Fruit fly (Drosophila melanogaster) ovary, adult (tissue): Measurements from ENCODE around the gene Sdhaf3.
A peak's percentile ranks its signal among the peaks of the same experiment; 100 is the strongest.

Source experiments
- CG17801 ChIP-seq: fragments of 200-800 bp; optimal IDR thresholded peaks from 2 replicates; lab custom pipeline; 2019; ENCODE audit warnings: missing biosample characterization, mild to moderate bottlenecking, missing genetic modification characterization, moderate library complexity; ENCODE audit not compliant: partially characterized antibody

Gene Sdhaf3

dm6 chr3R:16498859-16499258 lies 16.6 kb upstream of the Sdhaf3 start, which contains the start of gene Gr89a:
Gr89a (minus strand) TSS chr3R:16498959.
- TF ChIP-seq CG17801 (GFP tag; lab: Kevin White, UChicago), result no peak

DNA sequence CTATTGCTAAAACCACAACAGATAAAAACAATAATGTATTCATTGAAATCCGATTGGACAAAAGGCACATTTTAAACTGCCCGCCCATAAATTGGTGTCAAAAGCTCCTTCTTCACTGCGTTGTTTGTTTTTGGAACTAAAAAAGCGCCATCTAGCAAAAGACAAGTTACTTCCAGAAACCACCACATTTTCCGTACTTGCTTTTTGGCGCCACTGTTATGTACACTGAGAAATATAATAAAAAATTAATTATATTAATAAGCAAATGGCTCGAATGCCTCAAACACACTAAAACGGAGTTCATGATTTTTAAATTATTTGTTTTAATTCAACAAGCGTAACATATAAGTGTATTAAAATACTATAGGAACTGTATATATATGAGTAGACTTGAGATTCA lies 15.1 kb upstream of the Sdhaf3 start:
- peak; percentile 7 for TF ChIP-seq CG17801 (GFP tag; lab: Kevin White, UChicago)

dm6 chr3R:16496209-16496608 lies 14.0 kb upstream of the Sdhaf3 start:
- TF ChIP-seq CG17801 (GFP tag; lab: Kevin White, UChicago), result peak; percentile 62

- TF ChIP-seq CG17801 (GFP tag; lab: Kevin White, UChicago), result no peak
These were observed 13.1 kb upstream of the Sdhaf3 start, which contains the start of gene Cad89D for dm6 chr3R:16495322-16495721. Cad89D (minus strand) TSS chr3R:16495422.

dm6 chr3R:16485487-16486233 lies 3.4 kb upstream of the Sdhaf3 start:
- no peak for TF ChIP-seq CG17801 (GFP tag; lab: Kevin White, UChicago)

DNA sequence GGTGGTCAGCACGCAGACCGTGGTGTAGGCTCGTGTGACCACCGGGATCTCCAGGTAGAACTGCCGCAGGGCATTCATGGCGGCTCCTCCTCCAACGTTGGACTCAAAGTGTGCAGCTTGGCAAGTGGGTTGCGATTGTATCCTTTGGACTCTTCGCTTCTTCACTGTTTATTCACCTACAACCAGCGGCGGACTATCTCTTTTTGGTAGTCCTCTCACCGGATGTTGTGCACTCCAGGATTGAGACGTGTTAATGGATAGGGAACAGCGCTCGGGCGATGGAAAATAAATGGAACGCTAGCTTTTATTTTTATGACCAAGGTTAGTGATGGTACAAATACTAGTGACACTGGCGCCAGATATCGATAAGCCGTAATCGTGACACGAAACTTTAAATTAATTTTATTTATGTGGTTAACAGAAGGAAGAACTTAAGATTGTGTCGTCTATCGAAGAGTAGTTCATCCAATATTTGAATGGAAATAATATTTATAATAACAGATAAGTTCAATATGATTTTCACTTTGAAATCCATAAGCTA lies 1.7 kb upstream of the Sdhaf3 start, which contains the start of gene Der-2:
Der-2 (minus strand) TSS at position 347 of the 541 bp plus-strand sequence.
- peak; percentile 31 for TF ChIP-seq CG17801 (GFP tag; lab: Kevin White, UChicago)

- no peak for TF ChIP-seq CG17801 (GFP tag; lab: Kevin White, UChicago)
These were observed 1.3 kb downstream of the Sdhaf3 start, which contains the start of gene Dhfr for dm6 chr3R:16480995-16481394. Dhfr (plus strand) TSS chr3R:16481167.

dm6 chr3R:16477033-16477432 lies 5.2 kb downstream of the Sdhaf3 start, which contains the start of gene Gyc89Db:
Gyc89Db (plus strand) TSS chr3R:16477110.
- no peak for TF ChIP-seq CG17801 (GFP tag; lab: Kevin White, UChicago)

- no peak for TF ChIP-seq CG17801 (GFP tag; lab: Kevin White, UChicago)
These were observed 5.8 kb downstream of the Sdhaf3 start for dm6 chr3R:16476472-16476871.

- TF ChIP-seq CG17801 (GFP tag; lab: Kevin White, UChicago), result no peak
These were observed 10.0 kb downstream of the Sdhaf3 start, which contains the start of gene Gyc89Da for dm6 chr3R:16472301-16472700. Gyc89Da (plus strand) TSS chr3R:16472601.

DNA sequence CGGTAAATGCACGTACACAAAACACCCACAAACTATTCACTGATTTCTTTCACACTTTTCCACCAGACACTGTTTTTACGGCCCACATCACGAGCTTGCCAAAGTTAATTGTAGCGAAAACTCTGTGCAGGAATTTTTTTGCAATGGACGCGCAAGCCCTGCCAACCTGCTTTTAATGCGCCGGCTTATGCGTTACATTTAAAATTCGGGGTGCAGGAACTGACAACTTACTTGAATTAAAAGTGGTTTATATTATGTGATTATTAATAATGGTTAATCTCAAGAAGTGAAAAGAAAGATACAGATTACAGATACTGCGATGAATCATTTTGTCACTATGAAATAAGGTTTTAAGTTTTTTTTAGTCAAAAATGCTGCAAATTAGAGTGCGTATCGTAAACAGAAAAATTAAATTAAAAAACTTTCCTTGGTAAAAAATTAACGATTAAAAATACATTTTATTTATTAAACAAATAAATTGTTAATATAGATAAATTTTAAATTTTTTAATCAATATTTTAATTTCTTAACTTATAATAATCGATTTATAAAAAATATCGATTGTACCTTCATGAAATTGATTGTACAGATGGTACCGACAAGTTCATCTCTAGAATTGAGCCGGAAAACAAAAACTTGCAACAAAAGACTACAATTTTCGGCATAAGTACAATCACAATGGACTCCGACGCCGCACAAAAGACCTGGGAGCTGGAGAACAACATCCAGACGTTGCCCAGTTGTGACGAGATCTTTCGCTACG lies 12.6 kb downstream of the Sdhaf3 start, which contains the start of the genes CG42232 and CSN5:
CG42232 (minus strand) TSS at position 163 of the 763 bp plus-strand sequence.
CSN5 (plus strand) TSS at position 599 of the 763 bp plus-strand sequence.
- peak; percentile 16 for TF ChIP-seq CG17801 (GFP tag; lab: Kevin White, UChicago)

- TF ChIP-seq CG17801 (GFP tag; lab: Kevin White, UChicago), result no peak
These were observed 13.7 kb downstream of the Sdhaf3 start for dm6 chr3R:16468556-16468955.

dm6 chr3R:16456607-16457006 lies 25.6 kb downstream of the Sdhaf3 start:
- no peak for TF ChIP-seq CG17801 (GFP tag; lab: Kevin White, UChicago)

DNA sequence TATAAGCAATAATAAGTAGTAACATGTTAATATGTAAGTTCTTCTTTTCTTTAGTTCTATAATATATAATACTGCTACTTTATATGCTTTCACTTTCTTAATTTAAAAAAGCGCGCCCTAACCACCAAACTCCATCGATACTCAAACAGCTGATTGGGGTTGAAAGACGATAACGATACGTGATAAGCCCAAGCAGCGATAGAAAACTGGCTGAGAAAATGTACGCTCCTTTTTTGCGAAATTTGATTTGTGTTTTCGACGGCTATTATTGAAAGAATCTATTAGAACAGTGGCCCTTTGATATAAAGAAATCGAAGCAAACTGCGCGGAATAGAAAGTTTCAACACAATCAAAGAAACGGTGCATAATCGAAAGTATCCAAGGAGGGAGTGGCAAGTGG lies 26.4 kb downstream of the Sdhaf3 start, which contains the start of gene CG14883:
CG14883 (plus strand) TSS at position 178 of the 400 bp plus-strand sequence.
- TF ChIP-seq CG17801 (GFP tag; lab: Kevin White, UChicago), result no peak

dm6 chr3R:16454192-16454591 lies 28.1 kb downstream of the Sdhaf3 start, which contains the start of gene CG10405:
CG10405 (plus strand) TSS chr3R:16454492.
- no peak for TF ChIP-seq CG17801 (GFP tag; lab: Kevin White, UChicago)
